Worm (Caenorhabditis elegans) whole organism, early embryonic: ENCODE results near the gene Y22D7AL.16.

Experiments
- ama-1 ChIP-seq: fragments of 150-350 bp; optimal IDR thresholded peaks from 2 replicates; lab custom pipeline; 2014
- ceh-13 ChIP-seq: fragments of 200-800 bp; sonication (Bioruptor generic); optimal IDR thresholded peaks from 2 replicates; lab custom pipeline; 2018; ENCODE audit warnings: mild to moderate bottlenecking, missing genetic modification characterization, missing compliant biosample characterization
- ceh-36 ChIP-seq: sonication (generic microtip); optimal IDR thresholded peaks from 2 replicates; lab custom pipeline; 2016; ENCODE audit warnings: missing genetic modification characterization, inconsistent platforms, missing compliant biosample characterization
- flt-1 ChIP-seq: fragments of 200-800 bp; sonication (Bioruptor generic); IDR thresholded peaks from 2 replicates; pipeline ENCODE4 v1.3.6; 2022; ENCODE audit warnings: missing genetic modification characterization, missing compliant biosample characterization
- tbx-11 ChIP-seq: fragments of 200-800 bp; sonication (Bioruptor generic); IDR thresholded peaks from 2 replicates; pipeline ENCODE4 v1.3.6; 2022; ENCODE audit warnings: missing genetic modification characterization, missing compliant biosample characterization

ce11 chrIII:1619890-1620289 is 45.1 kb downstream of the Y22D7AL.16 start:
- TF ChIP-seq flt-1 (no peak), ceh-36 (no peak), ama-1 (lab: Kevin White, UChicago) (no peak), ceh-13 (GFP tag; lab: Kevin White, UChicago) (no peak), tbx-11 (GFP tag; lab: Robert Waterston, UW) (no peak)
